Worm (Caenorhabditis elegans) whole organism, mixed stage, embryonic: ENCODE measurements around the gene abu-11.

Experiments used
- M03D4.4 ChIP-seq: sonication (generic microtip); optimal IDR thresholded peaks from 2 replicates; lab custom pipeline; 2017; ENCODE audit warnings: mild to moderate bottlenecking, missing genetic modification characterization, missing compliant biosample characterization
- bed-3 ChIP-seq: fragments of 200-800 bp; sonication (Bioruptor generic); optimal IDR thresholded peaks from 3 replicates; lab custom pipeline; 2018; ENCODE audit warnings: mild to moderate bottlenecking, missing genetic modification characterization, moderate library complexity, missing compliant biosample characterization
- ceh-39 ChIP-seq: fragments of 150-350 bp; optimal IDR thresholded peaks from 2 replicates; lab custom pipeline; 2014; ENCODE audit warnings: missing biosample characterization, missing genetic modification characterization
- ceh-43 ChIP-seq: fragments of 200-800 bp; sonication (Bioruptor generic); optimal IDR thresholded peaks from 2 replicates; lab custom pipeline; 2018; ENCODE audit warnings: mild to moderate bottlenecking, missing genetic modification characterization, moderate library complexity, missing compliant biosample characterization
- ceh-83 ChIP-seq: fragments of 200-800 bp; sonication (Bioruptor generic); optimal IDR thresholded peaks from 2 replicates; lab custom pipeline; 2018; ENCODE audit warnings: mild to moderate bottlenecking, missing genetic modification characterization, missing compliant biosample characterization
- ces-1 ChIP-seq: fragments of 150-350 bp; optimal IDR thresholded peaks from 2 replicates; lab custom pipeline; 2014; ENCODE audit warnings: missing biosample characterization, missing genetic modification reagents, missing genetic modification characterization
- cnd-1 ChIP-seq: fragments of 200-800 bp; sonication (Bioruptor generic); optimal IDR thresholded peaks from 2 replicates; lab custom pipeline; 2018; ENCODE audit warnings: mild to moderate bottlenecking, missing genetic modification characterization, missing compliant biosample characterization
- drap-1 ChIP-seq: fragments of 200-800 bp; sonication (Bioruptor generic); optimal IDR thresholded peaks from 3 replicates; lab custom pipeline; 2018; ENCODE audit warnings: mild to moderate bottlenecking, missing genetic modification characterization, missing compliant biosample characterization
- elt-1 ChIP-seq: sonication (generic microtip); optimal IDR thresholded peaks from 2 replicates; lab custom pipeline; 2017; ENCODE audit warnings: missing genetic modification characterization, mild to moderate bottlenecking, missing compliant biosample characterization, antibody characterized with exemption, moderate library complexity, borderline replicate concordance; ENCODE audit not compliant: insufficient read depth
- elt-3 ChIP-seq: fragments of 150-350 bp; optimal IDR thresholded peaks from 2 replicates; lab custom pipeline; 2014; ENCODE audit warnings: missing biosample characterization, missing genetic modification characterization
- ham-2 ChIP-seq: fragments of 200-800 bp; sonication (Bioruptor generic); optimal IDR thresholded peaks from 2 replicates; lab custom pipeline; 2018; ENCODE audit warnings: mild to moderate bottlenecking, missing genetic modification characterization, missing compliant biosample characterization
- hlh-1 ChIP-seq: fragments of 150-350 bp; optimal IDR thresholded peaks from 2 replicates; lab custom pipeline; 2014; ENCODE audit warnings: missing biosample characterization, missing genetic modification reagents, missing genetic modification characterization
- lin-13 ChIP-seq: fragments of 150-350 bp; optimal IDR thresholded peaks from 2 replicates; lab custom pipeline; 2014; ENCODE audit warnings: missing biosample characterization, missing genetic modification characterization
- lin-32 ChIP-seq: fragments of 200-800 bp; sonication (Bioruptor generic); optimal IDR thresholded peaks from 2 replicates; lab custom pipeline; 2018; ENCODE audit warnings: mild to moderate bottlenecking, missing genetic modification characterization, missing compliant biosample characterization
- mab-5 ChIP-seq: fragments of 150-350 bp; optimal IDR thresholded peaks from 2 replicates; lab custom pipeline; 2014; ENCODE audit warnings: missing biosample characterization, missing genetic modification characterization
- mep-1 ChIP-seq: fragments of 150-350 bp; optimal IDR thresholded peaks from 2 replicates; lab custom pipeline; 2017; ENCODE audit warnings: missing biosample characterization, missing genetic modification reagents, missing genetic modification characterization, inconsistent platforms
- mls-2 ChIP-seq: sonication (generic microtip); optimal IDR thresholded peaks from 2 replicates; lab custom pipeline; 2016; ENCODE audit warnings: mild to moderate bottlenecking, missing genetic modification characterization, moderate library complexity, missing compliant biosample characterization
- nhr-12 ChIP-seq: fragments of 150-350 bp; optimal IDR thresholded peaks from 2 replicates; lab custom pipeline; 2014; ENCODE audit warnings: missing biosample characterization, missing genetic modification characterization
- nhr-237 ChIP-seq: fragments of 150-350 bp; optimal IDR thresholded peaks from 2 replicates; lab custom pipeline; 2014; ENCODE audit warnings: missing biosample characterization, missing genetic modification characterization
- nhr-28 ChIP-seq: fragments of 150-350 bp; optimal IDR thresholded peaks from 2 replicates; lab custom pipeline; 2014; ENCODE audit warnings: missing biosample characterization, missing genetic modification characterization
- nhr-76 ChIP-seq: sonication (generic microtip); optimal IDR thresholded peaks from 2 replicates; lab custom pipeline; 2017; ENCODE audit warnings: missing biosample characterization, missing genetic modification characterization
- pha-4 ChIP-seq: fragments of 150-350 bp; optimal IDR thresholded peaks from 2 replicates; lab custom pipeline; 2018; ENCODE audit warnings: missing biosample characterization, missing genetic modification reagents, missing genetic modification characterization
- snpc-4 ChIP-seq: fragments of 150-350 bp; optimal IDR thresholded peaks from 2 replicates; lab custom pipeline; 2014; ENCODE audit warnings: missing biosample characterization, missing genetic modification characterization
- sptf-1 ChIP-seq: sonication (generic microtip); optimal IDR thresholded peaks from 2 replicates; lab custom pipeline; 2017; ENCODE audit warnings: mild to moderate bottlenecking, missing genetic modification characterization, moderate library complexity, missing compliant biosample characterization
- tbx-8 ChIP-seq: fragments of 200-800 bp; sonication (Bioruptor generic); optimal IDR thresholded peaks from 2 replicates; lab custom pipeline; 2018; ENCODE audit warnings: mild to moderate bottlenecking, missing genetic modification characterization, moderate library complexity, missing compliant biosample characterization
- unc-120 ChIP-seq: sonication (generic microtip); optimal IDR thresholded peaks from 2 replicates; lab custom pipeline; 2017; ENCODE audit warnings: missing genetic modification characterization, missing compliant biosample characterization; ENCODE audit not compliant: poor library complexity, severe bottlenecking
- unc-62 ChIP-seq: fragments of 150-350 bp; optimal IDR thresholded peaks from 2 replicates; lab custom pipeline; 2014; ENCODE audit warnings: missing biosample characterization, missing genetic modification reagents, missing genetic modification characterization
- zip-8 ChIP-seq: fragments of 150-350 bp; optimal IDR thresholded peaks from 2 replicates; lab custom pipeline; 2014; ENCODE audit warnings: missing biosample characterization, missing genetic modification characterization
- ztf-11 ChIP-seq: fragments of 150-350 bp; optimal IDR thresholded peaks from 2 replicates; lab custom pipeline; 2014; ENCODE audit warnings: missing biosample characterization, missing genetic modification characterization

Gene abu-11

DNA sequence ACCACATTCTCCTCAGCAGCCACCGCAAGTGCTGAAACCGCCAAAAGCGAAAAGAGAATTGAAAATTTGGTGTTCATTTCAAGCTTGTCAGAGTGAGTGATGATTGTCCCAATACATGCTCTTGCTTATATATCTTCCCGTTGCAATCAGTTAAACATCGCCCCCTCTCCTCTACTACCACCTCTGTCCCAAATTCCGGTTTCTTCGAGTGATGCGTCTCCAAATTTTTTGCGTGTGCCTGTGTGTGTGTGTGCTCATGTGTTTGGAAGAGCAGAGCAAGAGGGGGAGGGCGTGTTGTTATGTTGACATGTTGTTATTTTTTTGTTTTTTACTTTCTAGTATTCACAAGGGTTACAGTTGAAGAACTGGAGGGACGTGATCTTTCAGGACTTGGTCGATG, at the start of gene abu-11:
Gene abu-11 (minus strand): TSS at position 101 of the 400 bp plus-strand sequence.
- TF ChIP-seq mep-1 (tag; lab: Kevin White, UChicago), result no peak
- TF ChIP-seq snpc-4, result no peak
- TF ChIP-seq mab-5 (tag; lab: Kevin White, UChicago), result no peak
- no peak for TF ChIP-seq cnd-1 (tag; lab: Kevin White, UChicago)
- no peak for TF ChIP-seq lin-32 (GFP tag; lab: Kevin White, UChicago)
- no peak for TF ChIP-seq unc-120 (tag; lab: Kevin White, UChicago)
- TF ChIP-seq pha-4 (tag; lab: Kevin White, UChicago), result no peak

DNA sequence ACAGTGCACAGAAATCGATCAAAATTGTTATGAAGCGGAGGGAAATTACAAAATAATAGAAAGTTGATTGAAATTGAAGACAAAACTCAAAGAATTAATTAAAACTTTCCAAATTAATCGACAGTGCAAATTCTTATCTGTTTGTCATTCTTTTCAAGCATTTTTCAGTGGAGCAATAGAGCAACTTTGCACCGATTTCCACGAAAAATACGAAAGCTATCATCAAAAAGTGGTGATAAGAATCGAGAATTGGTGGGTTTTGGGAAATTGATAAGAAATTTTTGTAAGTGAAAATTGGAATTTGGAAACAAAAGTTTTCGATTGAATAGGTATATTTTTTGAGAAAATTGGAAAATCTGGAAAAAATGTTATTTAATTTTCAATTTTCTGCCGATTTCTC, 45.7 kb upstream of the abu-11 start:
- TF ChIP-seq ceh-39 (no peak), nhr-76 (no peak), nhr-12 (tag; lab: Kevin White, UChicago) (no peak), elt-3 (tag; lab: Kevin White, UChicago) (no peak), M03D4.4 (tag; lab: Kevin White, UChicago) (no peak), hlh-1 (tag; lab: Kevin White, UChicago) (no peak), mep-1 (tag; lab: Kevin White, UChicago) (no peak), ceh-43 (no peak), zip-8 (tag; lab: Kevin White, UChicago) (no peak)

DNA sequence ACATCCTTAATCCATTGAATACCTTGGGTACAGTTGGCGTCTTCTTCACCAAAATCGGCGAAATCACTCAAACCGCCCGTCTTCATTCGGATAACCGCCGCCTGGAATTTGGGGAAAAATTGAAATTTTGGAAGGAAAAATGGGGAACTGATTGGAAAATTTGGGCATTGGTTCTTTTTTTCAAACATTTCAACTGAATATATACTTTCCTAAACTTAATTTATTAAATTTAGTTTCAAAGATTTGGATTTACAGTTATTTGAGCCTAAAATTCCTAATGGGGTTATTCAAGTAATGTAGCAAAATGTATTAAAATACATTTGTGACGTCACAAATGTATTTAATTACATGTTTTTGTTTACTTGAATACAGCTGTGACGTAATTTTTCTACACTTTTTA, 43.4 kb upstream of the abu-11 start, which contains the start of gene laat-1:
Gene laat-1 (minus strand): TSS at position 101 of the 400 bp plus-strand sequence.
- TF ChIP-seq zip-8 (tag; lab: Kevin White, UChicago) (peak; percentile 89), unc-62 (GFP tag; lab: Kevin White, UChicago) (no peak)

DNA sequence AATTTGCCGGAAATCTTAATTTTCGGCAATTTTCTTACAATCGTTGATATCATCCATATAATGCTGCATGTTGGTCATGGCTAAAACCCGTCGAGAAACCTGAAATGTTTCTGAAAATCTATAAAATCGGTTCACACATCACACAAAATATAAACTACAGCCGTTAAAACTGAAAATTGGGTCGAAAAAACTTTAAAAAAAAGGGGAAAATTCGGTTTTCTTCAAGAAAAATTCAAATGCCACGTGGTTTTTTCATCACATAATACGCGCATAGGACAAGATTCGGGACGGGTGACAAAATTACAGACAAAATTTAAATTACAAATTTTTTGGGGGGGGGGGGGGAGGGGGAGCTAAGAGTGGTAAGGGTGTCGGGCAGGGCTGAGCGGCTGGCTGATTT, 38.3 kb upstream of the abu-11 start, which contains the start of gene Y43H11AL.1:
Gene Y43H11AL.1 (minus strand): TSS at position 101 of the 400 bp plus-strand sequence.
- TF ChIP-seq ham-2 (GFP tag; lab: Kevin White, UChicago) (no peak), snpc-4 (no peak), elt-1 (no peak), drap-1 (GFP tag; lab: Kevin White, UChicago) (no peak), M03D4.4 (tag; lab: Kevin White, UChicago) (no peak)

DNA sequence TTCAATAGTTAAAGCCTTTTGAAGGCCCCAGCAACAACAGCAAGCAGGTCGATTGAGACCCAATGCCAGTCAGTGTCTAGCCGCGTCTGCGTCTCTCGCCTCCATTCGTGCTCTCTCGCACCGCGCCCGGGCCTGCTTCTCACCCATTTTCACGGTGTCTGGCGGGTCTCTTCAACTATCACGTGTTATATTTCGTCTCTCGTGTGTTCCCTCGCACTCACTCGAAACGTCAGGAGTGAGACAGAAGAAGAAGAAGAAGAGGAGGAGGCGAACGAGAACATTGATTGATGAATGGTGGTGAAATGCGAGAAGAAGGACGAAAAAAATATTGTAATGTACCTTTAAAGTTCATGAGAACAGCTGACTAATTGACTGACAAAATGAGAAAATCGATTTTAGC, 26.9 kb upstream of the abu-11 start:
- TF ChIP-seq nhr-237 (tag; lab: Kevin White, UChicago) (no peak), pha-4 (tag; lab: Kevin White, UChicago) (no peak), nhr-76 (no peak), elt-3 (tag; lab: Kevin White, UChicago) (no peak), zip-8 (tag; lab: Kevin White, UChicago) (no peak), tbx-8 (GFP tag; lab: Kevin White, UChicago) (no peak), ham-2 (GFP tag; lab: Kevin White, UChicago) (peak; percentile 61), hlh-1 (tag; lab: Kevin White, UChicago) (peak; percentile 68), bed-3 (GFP tag; lab: Kevin White, UChicago) (no peak), unc-120 (tag; lab: Kevin White, UChicago) (peak; percentile 60), sptf-1 (tag; lab: Kevin White, UChicago) (peak; percentile 43), unc-62 (GFP tag; lab: Kevin White, UChicago) (peak; percentile 94), lin-32 (GFP tag; lab: Kevin White, UChicago) (no peak), nhr-28 (tag; lab: Kevin White, UChicago) (no peak), ztf-11 (tag; lab: Kevin White, UChicago) (peak; percentile 18), mls-2 (tag; lab: Kevin White, UChicago) (peak; percentile 53)
- TF ChIP-seq, all 35 proteins: peak for 7

DNA sequence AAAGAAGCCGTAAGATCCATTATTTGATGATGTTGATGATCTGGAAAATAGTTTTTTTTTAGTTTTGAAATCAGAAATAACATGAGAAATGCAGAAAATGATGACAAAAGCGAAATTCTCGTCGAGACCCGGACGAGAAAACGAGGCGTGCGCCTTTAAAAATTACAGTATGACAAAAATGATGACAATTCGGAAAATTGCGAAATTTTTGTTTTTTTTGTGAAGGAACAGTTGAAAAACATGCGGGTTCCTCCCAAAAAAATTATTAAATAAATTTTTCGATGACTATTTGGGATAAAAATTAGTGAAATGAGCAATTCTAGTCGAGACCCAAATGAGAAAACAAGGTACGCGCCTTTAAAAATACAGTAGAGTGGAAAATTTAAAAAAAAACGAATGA, 26.2 kb upstream of the abu-11 start, which contains the start of gene ubxn-3:
Gene ubxn-3 (minus strand): TSS at position 66 of the 400 bp plus-strand sequence.
- TF ChIP-seq nhr-12 (tag; lab: Kevin White, UChicago) (no peak), mep-1 (tag; lab: Kevin White, UChicago) (no peak), ceh-39 (no peak), ceh-83 (GFP tag; lab: Kevin White, UChicago) (no peak), mls-2 (tag; lab: Kevin White, UChicago) (no peak), mab-5 (tag; lab: Kevin White, UChicago) (no peak), ces-1 (no peak), sptf-1 (tag; lab: Kevin White, UChicago) (no peak), lin-13 (tag; lab: Kevin White, UChicago) (no peak), drap-1 (GFP tag; lab: Kevin White, UChicago) (no peak), hlh-1 (tag; lab: Kevin White, UChicago) (no peak), elt-1 (no peak), elt-3 (tag; lab: Kevin White, UChicago) (no peak), ceh-43 (no peak), unc-62 (GFP tag; lab: Kevin White, UChicago) (no peak), nhr-28 (tag; lab: Kevin White, UChicago) (no peak), bed-3 (GFP tag; lab: Kevin White, UChicago) (no peak), M03D4.4 (tag; lab: Kevin White, UChicago) (no peak)
- TF ChIP-seq, all 35 proteins: peak for 0
